Fruit fly (Drosophila melanogaster): Measurements from ENCODE around the gene BigH1.

dm6 chr3R:14642463-14642862 lies 20.8 kb upstream of the BigH1 start, which contains the start of gene CG7886:
- no peak for TF ChIP-seq usp (GFP tag; optimal IDR thresholded peaks at IDR 0.05)
- TF ChIP-seq psq (optimal IDR thresholded peaks at IDR 0.05) = no peak
- TF ChIP-seq CG8478 (optimal IDR thresholded peaks at IDR 0.05) = no peak
- TF ChIP-seq pan (optimal IDR thresholded peaks at IDR 0.05) = no peak
